Worm (Caenorhabditis elegans): ENCODE data around the gene grl-22.

DNA sequence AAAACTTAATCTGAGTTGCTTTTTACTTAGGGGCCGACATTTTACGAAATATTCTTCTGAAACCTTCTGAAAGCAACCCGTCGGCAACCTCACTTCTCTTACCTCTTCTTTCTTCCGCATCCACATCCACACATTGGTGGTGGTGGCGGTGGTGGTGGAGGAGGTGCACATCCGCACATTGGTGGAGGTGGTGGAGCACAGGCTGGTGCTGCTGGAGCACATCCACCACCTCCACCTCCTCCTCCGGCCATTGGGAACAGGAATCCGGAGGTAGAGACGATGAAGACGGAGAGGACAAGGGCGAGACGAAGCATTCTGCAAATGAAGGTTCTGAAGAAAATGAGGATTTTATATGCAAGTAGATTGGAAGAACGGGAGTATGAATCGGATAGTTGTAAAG is at the start of gene grl-22:
- TF ChIP-seq him-1 (tag; optimal IDR thresholded peaks at IDR 0.05): no peak
- no peak for TF ChIP-seq dao-5 (tag; optimal IDR thresholded peaks at IDR 0.05)
